Worm (Caenorhabditis elegans) whole organism, L1 larva: ENCODE measurements around the gene sra-6.

Experiments used
- C04F5.9 ChIP-seq: sonication (generic microtip); optimal IDR thresholded peaks from 2 replicates; lab custom pipeline; 2016; ENCODE audit warnings: missing genetic modification characterization, missing compliant biosample characterization
- F16B12.6 ChIP-seq: fragments of 150-350 bp; optimal IDR thresholded peaks from 2 replicates; lab custom pipeline; 2014; ENCODE audit warnings: missing biosample characterization, missing genetic modification characterization
- aha-1 ChIP-seq: fragments of 150-350 bp; optimal IDR thresholded peaks from 2 replicates; lab custom pipeline; 2014; ENCODE audit warnings: missing biosample characterization, missing genetic modification characterization
- alr-1 ChIP-seq: fragments of 200-800 bp; sonication (Bioruptor generic); optimal IDR thresholded peaks from 2 replicates; lab custom pipeline; 2018; ENCODE audit warnings: borderline replicate concordance, mild to moderate bottlenecking, missing genetic modification characterization, missing compliant biosample characterization
- aly-2 ChIP-seq: fragments of 150-350 bp; optimal IDR thresholded peaks from 2 replicates; lab custom pipeline; 2014; ENCODE audit warnings: missing biosample characterization, missing genetic modification characterization
- blmp-1 ChIP-seq: fragments of 150-350 bp; optimal IDR thresholded peaks from 2 replicates; lab custom pipeline; 2014; ENCODE audit warnings: missing biosample characterization, missing genetic modification characterization
- ceh-63 ChIP-seq: fragments of 200-800 bp; sonication (Bioruptor generic); optimal IDR thresholded peaks from 2 replicates; lab custom pipeline; 2018; ENCODE audit warnings: mild to moderate bottlenecking, missing genetic modification characterization, missing compliant biosample characterization
- ceh-82 ChIP-seq, 3 experiments: fragments of 150-350 bp in 1 of 3; sonication (generic microtip) in 2 of 3; optimal IDR thresholded peaks; 2 replicates each; lab custom pipeline; 2014 to 2017; ENCODE audit warnings: missing biosample characterization in 3 of 3, missing genetic modification characterization in 3 of 3
- ces-1 ChIP-seq: fragments of 150-350 bp; optimal IDR thresholded peaks from 2 replicates; lab custom pipeline; 2014; ENCODE audit warnings: missing biosample characterization, missing genetic modification reagents, missing genetic modification characterization
- efl-1 ChIP-seq, 4 experiments: fragments of 150-350 bp; optimal IDR thresholded peaks in 3 of 4; peaks in 1 of 4; 1 replicate in 1 of 4; 2 replicates in 3 of 4; lab custom pipeline; 2014; ENCODE audit warnings: missing biosample characterization in 2 of 4, missing genetic modification characterization in 2 of 4, missing genetic modification reagents in 2 of 4
- egl-27 ChIP-seq, 2 experiments: fragments of 150-350 bp in 1 of 2; sonication (generic microtip); optimal IDR thresholded peaks; 3 replicates each; lab custom pipeline; 2017 to 2018; ENCODE audit warnings: missing biosample characterization in 2 of 2, missing genetic modification characterization in 2 of 2, missing genetic modification reagents in 2 of 2
- elt-2 ChIP-seq: sonication (generic microtip); optimal IDR thresholded peaks from 2 replicates; lab custom pipeline; 2016; ENCODE audit warnings: missing genetic modification characterization, mild to moderate bottlenecking, inconsistent platforms, missing compliant biosample characterization, missing genetic modification reagents
- elt-3 ChIP-seq, 6 experiments: fragments of 150-350 bp in 1 of 6; sonication (generic microtip); optimal IDR thresholded peaks; 2 replicates each; lab custom pipeline; 2017 to 2018; ENCODE audit warnings: missing biosample characterization in 6 of 6, missing genetic modification characterization in 6 of 6, inconsistent platforms in 1 of 6
- ets-5 ChIP-seq: fragments of 200-800 bp; sonication (Bioruptor generic); IDR thresholded peaks from 2 replicates; pipeline ENCODE4 v1.3.6; 2022; ENCODE audit warnings: missing genetic modification characterization, missing compliant biosample characterization
- fkh-10 ChIP-seq: sonication (generic microtip); optimal IDR thresholded peaks from 2 replicates; lab custom pipeline; 2017; ENCODE audit warnings: missing biosample characterization, missing genetic modification reagents, missing genetic modification characterization
- fkh-8 ChIP-seq: sonication (generic microtip); optimal IDR thresholded peaks from 2 replicates; lab custom pipeline; 2016; ENCODE audit warnings: mild to moderate bottlenecking, missing genetic modification characterization, missing compliant biosample characterization
- jun-1 ChIP-seq: fragments of 150-350 bp; optimal IDR thresholded peaks from 2 replicates; lab custom pipeline; 2014; ENCODE audit warnings: missing biosample characterization, missing genetic modification reagents, missing genetic modification characterization
- lin-14 ChIP-seq: fragments of 200-800 bp; sonication (Bioruptor generic); optimal IDR thresholded peaks from 2 replicates; lab custom pipeline; 2018; ENCODE audit warnings: mild to moderate bottlenecking, missing genetic modification characterization, moderate library complexity, missing compliant biosample characterization
- lin-15B ChIP-seq: fragments of 150-350 bp; sonication (generic microtip); optimal IDR thresholded peaks from 3 replicates; lab custom pipeline; 2014; ENCODE audit warnings: missing biosample characterization, missing genetic modification characterization
- lin-35 ChIP-seq, 2 experiments: fragments of 150-350 bp; optimal IDR thresholded peaks; 2 replicates each; lab custom pipeline; 2014; ENCODE audit warnings: missing biosample characterization in 2 of 2, missing genetic modification characterization in 2 of 2, missing genetic modification reagents in 2 of 2
- lin-39 ChIP-seq: fragments of 150-350 bp; optimal IDR thresholded peaks from 2 replicates; lab custom pipeline; 2014; ENCODE audit warnings: missing biosample characterization, missing genetic modification reagents, missing genetic modification characterization
- lsy-2 ChIP-seq, 2 experiments: fragments of 150-350 bp; optimal IDR thresholded peaks; 2 replicates each; lab custom pipeline; 2014; ENCODE audit warnings: missing biosample characterization in 2 of 2, missing genetic modification characterization in 2 of 2
- mdl-1 ChIP-seq, 2 experiments: fragments of 150-350 bp; optimal IDR thresholded peaks; 2 replicates each; lab custom pipeline; 2014 to 2017; ENCODE audit warnings: missing biosample characterization in 2 of 2, missing genetic modification characterization in 2 of 2, inconsistent platforms in 1 of 2
- nhr-19 ChIP-seq: fragments of 200-800 bp; sonication (Bioruptor generic); conservative IDR thresholded peaks from 2 replicates; pipeline ENCODE4 v1.3.6; 2022; ENCODE audit warnings: missing genetic modification characterization, missing compliant biosample characterization
- nhr-20 ChIP-seq: sonication (generic microtip); optimal IDR thresholded peaks from 2 replicates; lab custom pipeline; 2016; ENCODE audit warnings: mild to moderate bottlenecking, missing genetic modification characterization, missing compliant biosample characterization
- nhr-237 ChIP-seq: fragments of 150-350 bp; optimal IDR thresholded peaks from 2 replicates; lab custom pipeline; 2014; ENCODE audit warnings: missing biosample characterization, missing genetic modification characterization
- nhr-71 ChIP-seq: sonication (generic microtip); optimal IDR thresholded peaks from 2 replicates; lab custom pipeline; 2016; ENCODE audit warnings: mild to moderate bottlenecking, missing genetic modification characterization, moderate library complexity, missing compliant biosample characterization
- nhr-76 ChIP-seq: sonication (generic microtip); optimal IDR thresholded peaks from 2 replicates; lab custom pipeline; 2017; ENCODE audit warnings: missing biosample characterization, missing genetic modification characterization
- nhr-84 ChIP-seq: sonication (generic microtip); optimal IDR thresholded peaks from 2 replicates; lab custom pipeline; 2017; ENCODE audit warnings: missing biosample characterization, missing genetic modification characterization
- nhr-90 ChIP-seq: sonication (generic microtip); optimal IDR thresholded peaks from 2 replicates; lab custom pipeline; 2016; ENCODE audit warnings: mild to moderate bottlenecking, missing genetic modification characterization, missing compliant biosample characterization; ENCODE audit not compliant: poor library complexity
- pqm-1 ChIP-seq: sonication (generic microtip); optimal IDR thresholded peaks from 3 replicates; lab custom pipeline; 2017; ENCODE audit warnings: missing biosample characterization, missing genetic modification characterization
- rnt-1 ChIP-seq: sonication (generic microtip); optimal IDR thresholded peaks from 2 replicates; lab custom pipeline; 2016; ENCODE audit warnings: mild to moderate bottlenecking, missing genetic modification characterization, moderate library complexity, missing compliant biosample characterization
- snpc-4 ChIP-seq: fragments of 150-350 bp; optimal IDR thresholded peaks from 2 replicates; lab custom pipeline; 2014; ENCODE audit warnings: missing biosample characterization, missing genetic modification characterization
- sox-4 ChIP-seq: sonication (generic microtip); optimal IDR thresholded peaks from 2 replicates; lab custom pipeline; 2016; ENCODE audit warnings: missing genetic modification characterization, missing compliant biosample characterization
- tlp-1 ChIP-seq: fragments of 150-350 bp; optimal IDR thresholded peaks from 2 replicates; lab custom pipeline; 2014; ENCODE audit warnings: missing biosample characterization, missing genetic modification characterization
- unc-62 ChIP-seq: fragments of 150-350 bp; optimal IDR thresholded peaks from 2 replicates; lab custom pipeline; 2014; ENCODE audit warnings: missing biosample characterization, missing genetic modification reagents, missing genetic modification characterization
- unc-86 ChIP-seq: sonication (generic microtip); optimal IDR thresholded peaks from 2 replicates; lab custom pipeline; 2016; ENCODE audit warnings: missing genetic modification characterization, missing compliant biosample characterization
- vab-15 ChIP-seq: sonication (generic microtip); optimal IDR thresholded peaks from 2 replicates; lab custom pipeline; 2017; ENCODE audit warnings: missing genotype, mild to moderate bottlenecking, missing genetic modification characterization, missing compliant biosample characterization
- xbp-1 ChIP-seq: sonication (generic microtip); optimal IDR thresholded peaks from 2 replicates; lab custom pipeline; 2016; ENCODE audit warnings: missing genetic modification characterization, missing compliant biosample characterization
- ztf-4 ChIP-seq: fragments of 150-350 bp; optimal IDR thresholded peaks from 2 replicates; lab custom pipeline; 2014; ENCODE audit warnings: missing biosample characterization, missing genetic modification characterization

sra-6 gene

ce11 chrII:9516836-9517235, 33.8 kb downstream of the sra-6 start, which contains the start of gene gcy-1:
Gene gcy-1 (minus strand): TSS chrII:9516936.
- TF ChIP-seq snpc-4 = no peak
- no peak for TF ChIP-seq tlp-1
- no peak for TF ChIP-seq aha-1 (tag; lab: Kevin White, UChicago)
- TF ChIP-seq fkh-8 (tag; lab: Kevin White, UChicago) = no peak
- no peak for TF ChIP-seq egl-27 (tag; optimal IDR thresholded peaks at IDR 0.05; lab: Kevin White, UChicago)
- no peak for TF ChIP-seq xbp-1
- no peak for TF ChIP-seq C04F5.9 (tag; lab: Kevin White, UChicago)
- no peak for TF ChIP-seq ces-1
- TF ChIP-seq nhr-19 (GFP tag; lab: Robert Waterston, UW) = no peak
- TF ChIP-seq elt-2 (tag; lab: Kevin White, UChicago) = no peak
- no peak for TF ChIP-seq nhr-76 (tag; lab: Kevin White, UChicago)
- TF ChIP-seq fkh-10 (GFP tag; lab: Kevin White, UChicago) = no peak

DNA sequence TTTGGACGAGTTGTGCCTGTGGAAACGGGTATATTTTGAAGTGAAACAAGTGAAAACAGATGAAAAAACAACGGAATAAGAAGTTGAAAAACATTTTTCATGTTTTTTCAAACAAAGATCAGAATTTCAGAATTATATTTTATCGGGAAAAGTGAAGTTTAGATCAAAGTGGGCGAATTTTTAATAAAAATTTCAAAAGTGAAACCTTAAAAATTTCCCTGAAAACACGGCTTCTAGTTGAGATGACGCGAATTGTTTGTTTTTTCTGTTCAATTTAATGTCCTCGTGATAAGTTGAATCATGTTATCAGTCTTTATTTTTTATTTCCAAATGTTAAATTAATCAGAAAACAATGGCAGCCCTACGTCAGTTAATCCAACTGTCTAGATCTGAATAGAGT, 43.4 kb downstream of the sra-6 start, which contains the start of gene gcy-3:
gcy-3 (minus strand) TSS at position 101 of the 400 bp plus-strand sequence.
- TF ChIP-seq F16B12.6 (no peak), elt-2 (tag; lab: Kevin White, UChicago) (no peak), nhr-71 (tag; lab: Kevin White, UChicago) (no peak), ets-5 (GFP tag; lab: Robert Waterston, UW) (no peak), ztf-4 (tag; lab: Kevin White, UChicago) (no peak), nhr-237 (tag; lab: Kevin White, UChicago) (no peak), unc-86 (tag; lab: Kevin White, UChicago) (no peak), lin-39 (tag; lab: Kevin White, UChicago) (no peak), pqm-1 (tag; lab: Kevin White, UChicago) (no peak), unc-62 (GFP tag; lab: Kevin White, UChicago) (no peak), vab-15 (tag; lab: Kevin White, UChicago) (no peak), aly-2 (tag; lab: Kevin White, UChicago) (no peak), ceh-63 (GFP tag; lab: Kevin White, UChicago) (no peak), alr-1 (tag; lab: Kevin White, UChicago) (no peak), blmp-1 (tag; lab: Kevin White, UChicago) (no peak), sox-4 (tag; lab: Kevin White, UChicago) (no peak)

DNA sequence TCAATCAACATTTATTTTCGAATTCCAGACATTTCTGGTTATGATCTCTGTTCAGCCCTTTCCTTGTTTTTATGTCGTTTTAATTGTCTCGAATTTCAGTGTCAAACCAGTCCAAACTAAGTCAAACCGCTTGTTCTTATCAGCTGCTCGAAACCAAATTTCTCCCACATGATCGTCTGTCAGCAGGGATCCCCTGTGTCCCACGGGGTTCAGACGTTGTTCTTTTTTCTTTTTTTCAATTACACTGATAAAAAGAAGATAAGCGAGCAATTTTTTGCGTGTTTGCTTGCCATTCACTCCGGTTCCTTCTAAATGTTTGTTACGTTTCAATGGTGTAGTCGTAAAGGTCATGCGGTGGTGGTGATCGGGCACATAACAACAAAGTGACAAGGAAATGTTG, 48.7 kb downstream of the sra-6 start:
- peak in 1 of 2 experiments; percentile 7 for TF ChIP-seq lsy-2 (tag; optimal IDR thresholded peaks at IDR 0.05; lab: Kevin White, UChicago)
- no peak for TF ChIP-seq lin-15B
- TF ChIP-seq rnt-1 (tag; lab: Kevin White, UChicago) = no peak
- TF ChIP-seq jun-1 (tag; lab: Kevin White, UChicago) = peak; percentile 21
- peak; percentile 23 for TF ChIP-seq nhr-90 (tag; lab: Kevin White, UChicago)
- TF ChIP-seq elt-2 (tag; lab: Kevin White, UChicago) = peak; percentile 97
- peak in 1 of 2 experiments; percentile 50 for TF ChIP-seq lin-35 (GFP tag; optimal IDR thresholded peaks at IDR 0.05; lab: Kevin White, UChicago)
- TF ChIP-seq nhr-237 (tag; lab: Kevin White, UChicago) = no peak
- TF ChIP-seq mdl-1 (tag; optimal IDR thresholded peaks at IDR 0.05; lab: Kevin White, UChicago) = peak in 1 of 2 experiments; percentile 48
- peak; percentile 51 for TF ChIP-seq nhr-71 (tag; lab: Kevin White, UChicago)
- TF ChIP-seq efl-1 (optimal IDR thresholded peaks at IDR 0.05; lab: Kevin White, UChicago) = no peak
- TF ChIP-seq efl-1 (GFP tag; optimal IDR thresholded peaks at IDR 0.05 in 1 of 2; lab: Kevin White, UChicago) = peak in 1 of 2 experiments; percentile 57
- 0 out of 2 replicates have a peak, but pooled peaks have one; percentile 12 for TF ChIP-seq nhr-19 (GFP tag; lab: Robert Waterston, UW)

DNA sequence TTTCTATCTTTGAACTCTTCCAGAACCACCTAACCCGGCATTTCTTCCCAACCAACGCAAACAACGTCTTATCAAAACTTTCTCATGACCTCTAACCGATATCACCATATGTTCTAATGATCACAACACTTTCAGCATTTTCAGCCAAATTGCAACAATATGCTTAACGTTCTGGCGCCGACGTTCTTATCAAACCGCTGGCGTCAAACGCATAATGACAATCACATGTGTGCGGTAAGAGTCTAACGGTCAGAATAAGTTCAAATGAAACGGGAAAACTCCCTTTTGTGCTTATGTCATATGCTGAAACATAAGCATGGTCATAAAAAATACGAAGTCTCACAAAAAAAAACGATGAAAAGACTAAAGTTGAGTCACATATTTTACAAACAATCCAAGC, 49.7 kb downstream of the sra-6 start:
- TF ChIP-seq nhr-90 (tag; lab: Kevin White, UChicago) (peak; percentile 28), ceh-82 (tag; optimal IDR thresholded peaks at IDR 0.05; lab: Kevin White, UChicago) (no peak), nhr-71 (tag; lab: Kevin White, UChicago) (peak; percentile 57), nhr-84 (tag; lab: Kevin White, UChicago) (no peak), lin-35 (GFP tag; optimal IDR thresholded peaks at IDR 0.05; lab: Kevin White, UChicago) (peak in 1 of 2 experiments; percentile 73), lin-14 (GFP tag; lab: Kevin White, UChicago) (peak; percentile 2), mdl-1 (tag; optimal IDR thresholded peaks at IDR 0.05; lab: Kevin White, UChicago) (peak in 1 of 2 experiments; percentile 49), elt-2 (tag; lab: Kevin White, UChicago) (peak; percentile 99), nhr-20 (tag; lab: Kevin White, UChicago) (peak; percentile 30), elt-3 (tag; optimal IDR thresholded peaks at IDR 0.05; lab: Kevin White, UChicago) (no peak), jun-1 (tag; lab: Kevin White, UChicago) (peak; percentile 10)
